Fruit fly (Drosophila melanogaster): Measurements from ENCODE around the gene CG15247.

DNA sequence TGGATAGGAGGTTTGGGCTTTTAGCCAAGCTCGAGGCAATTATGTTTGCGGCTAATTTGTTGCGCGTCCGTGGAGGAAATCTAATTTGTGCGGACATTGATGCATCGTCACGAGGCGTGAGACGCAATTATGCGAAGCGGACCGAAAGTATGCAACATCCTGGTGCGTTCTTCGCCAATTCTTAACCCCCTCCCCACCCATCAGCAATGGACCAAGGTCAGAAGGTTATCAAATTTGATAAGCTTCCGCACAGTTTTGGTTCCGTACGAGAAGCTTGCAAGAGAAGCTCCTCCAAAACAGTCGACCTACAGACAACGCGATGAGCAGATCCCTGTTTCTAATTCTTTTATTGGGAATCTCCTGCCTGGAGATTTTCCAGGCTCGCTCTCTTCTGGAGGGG, 1.7 kb upstream of the CG15247 start, which contains the start of gene CG1468:
- TF ChIP-seq CG32121 (GFP tag; IDR thresholded peaks at IDR 0.05) (no peak), CG4496 (GFP tag; IDR thresholded peaks at IDR 0.05) (no peak)
